Worm (Caenorhabditis elegans): Measurements from ENCODE around the gene sptl-2.

- TF ChIP-seq lin-13 (GFP tag; optimal IDR thresholded peaks at IDR 0.05) (no peak), snpc-4 (tag; optimal IDR thresholded peaks at IDR 0.05) (no peak), sox-4 (tag; optimal IDR thresholded peaks at IDR 0.05) (no peak), egl-13 (tag; optimal IDR thresholded peaks at IDR 0.05) (no peak), blmp-1 (tag; optimal IDR thresholded peaks at IDR 0.05) (no peak), egl-27 (tag; optimal IDR thresholded peaks at IDR 0.05) (no peak), hlh-4 (tag; optimal IDR thresholded peaks at IDR 0.05) (no peak), skn-1 (tag; optimal IDR thresholded peaks at IDR 0.05) (no peak), ztf-11 (tag; optimal IDR thresholded peaks at IDR 0.05) (no peak), nhr-12 (tag; optimal IDR thresholded peaks at IDR 0.05) (no peak), elt-3 (tag; optimal IDR thresholded peaks at IDR 0.05) (no peak), zag-1 (tag; optimal IDR thresholded peaks at IDR 0.05) (no peak), irx-1 (tag; optimal IDR thresholded peaks at IDR 0.05) (no peak), ces-1 (GFP tag; optimal IDR thresholded peaks at IDR 0.05) (no peak)
Observed at ce11 chrV:8012032-8012431, 5.0 kb upstream of the sptl-2 start, which contains the start of gene rpb-9.

All from whole organism, L1 larva.